Fruit fly (Drosophila melanogaster): ENCODE measurements around the gene Acyp2.

The Acyp2 gene

dm6 chr3R:15804678-15805077, 12.2 kb downstream of the Acyp2 start:
- TF ChIP-seq CG3919 (GFP tag; optimal IDR thresholded peaks at IDR 0.05): no peak
- TF ChIP-seq dsx (GFP tag; optimal IDR thresholded peaks at IDR 0.05; ENCODE audit: poor library complexity, severe bottlenecking): peak; percentile 96

DNA sequence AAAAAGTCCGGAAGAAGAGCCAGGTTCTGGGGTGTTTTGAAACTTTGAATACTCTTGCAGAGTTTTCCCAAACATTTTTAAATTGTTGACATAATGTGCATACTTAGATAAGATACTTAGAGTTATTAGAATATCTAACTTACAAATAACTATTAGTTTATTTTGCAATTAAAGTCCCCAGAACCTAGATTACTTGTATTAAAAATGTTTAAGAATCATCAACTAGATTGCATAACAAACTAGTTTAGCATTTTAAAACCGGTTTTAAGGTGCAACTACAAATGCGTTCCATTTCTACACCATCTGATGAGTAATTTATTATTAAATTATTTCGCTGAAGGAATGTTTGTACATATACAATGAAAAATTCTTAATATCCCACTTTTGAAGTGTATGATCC, 13.9 kb downstream of the Acyp2 start:
- TF ChIP-seq CG10669 (GFP tag; optimal IDR thresholded peaks at IDR 0.05) (no peak), Lpt (GFP tag; optimal IDR thresholded peaks at IDR 0.05) (peak; percentile 2), svp (GFP tag) (peak; percentile 68), net (GFP tag; optimal IDR thresholded peaks at IDR 0.05) (no peak), Hr39 (GFP tag; optimal IDR thresholded peaks at IDR 0.05) (peak; percentile 5), CG6808 (GFP tag; optimal IDR thresholded peaks at IDR 0.05) (no peak), CG8119 (GFP tag; IDR thresholded peaks at IDR 0.05) (peak; percentile 36; the same call in 2 of the 3 replicates), salr (GFP tag; optimal IDR thresholded peaks at IDR 0.05) (peak in 1 of 2 experiments; percentile 34), Gug (GFP tag; IDR thresholded peaks at IDR 0.05) (no peak), CG8319 (GFP tag; optimal IDR thresholded peaks at IDR 0.05) (no peak), Eip78C (GFP tag) (peak; percentile 86), dac (GFP tag; optimal IDR thresholded peaks at IDR 0.05) (no peak), CG6163 (GFP tag; IDR thresholded peaks at IDR 0.05) (no peak), Ets96B (tag; optimal IDR thresholded peaks at IDR 0.05) (no peak), Eip75B (GFP tag; optimal IDR thresholded peaks at IDR 0.05) (no peak), Hr4 (GFP tag; optimal IDR thresholded peaks at IDR 0.05) (peak; percentile 47), OdsH (GFP tag; optimal IDR thresholded peaks at IDR 0.05) (no peak), Hr38 (GFP tag; optimal IDR thresholded peaks at IDR 0.05) (no peak), ss (GFP tag; optimal IDR thresholded peaks at IDR 0.05) (no peak), CG15336 (GFP tag; IDR thresholded peaks at IDR 0.05) (0 out of 2 replicates have a peak, but pooled peaks have one; percentile 26), Eip93F (GFP tag; optimal IDR thresholded peaks at IDR 0.05) (no peak), CG34406 (GFP tag; optimal IDR thresholded peaks at IDR 0.05) (no peak), cyc (GFP tag; optimal IDR thresholded peaks at IDR 0.05) (no peak), achi (GFP tag; optimal IDR thresholded peaks at IDR 0.05) (peak; percentile 3), Blimp-1 (GFP tag; optimal IDR thresholded peaks at IDR 0.05) (no peak), Sox102F (GFP tag; optimal IDR thresholded peaks at IDR 0.05) (no peak), CG11762 (GFP tag; optimal IDR thresholded peaks at IDR 0.05; ENCODE audit: insufficient read depth) (no peak), topi (GFP tag; optimal IDR thresholded peaks at IDR 0.05) (peak; percentile 45), Met (GFP tag; optimal IDR thresholded peaks at IDR 0.05) (peak; percentile 40), CG32006 (GFP tag; optimal IDR thresholded peaks at IDR 0.05) (peak; percentile 75), CG6854 (GFP tag; optimal IDR thresholded peaks at IDR 0.05) (no peak), spab (GFP tag; optimal IDR thresholded peaks at IDR 0.05) (no peak), esn (GFP tag; optimal IDR thresholded peaks at IDR 0.05) (peak; percentile 45), CG11902 (GFP tag; optimal IDR thresholded peaks at IDR 0.05) (no peak), lz (GFP tag; optimal IDR thresholded peaks at IDR 0.05) (peak; percentile 26)

- TF ChIP-seq CG15336 (GFP tag; IDR thresholded peaks at IDR 0.05): no peak
- no peak for TF ChIP-seq CG6808 (GFP tag; optimal IDR thresholded peaks at IDR 0.05)
- no peak for TF ChIP-seq CG3032 (tag; optimal IDR thresholded peaks at IDR 0.05)
- no peak for TF ChIP-seq Smox (GFP tag; optimal IDR thresholded peaks at IDR 0.05)
- no peak for TF ChIP-seq Eip93F (GFP tag; optimal IDR thresholded peaks at IDR 0.05)
- no peak for TF ChIP-seq CG6163 (GFP tag; IDR thresholded peaks at IDR 0.05)
- TF ChIP-seq pdm3 (GFP tag; optimal IDR thresholded peaks at IDR 0.05): peak; percentile 1
- TF ChIP-seq dac (GFP tag; optimal IDR thresholded peaks at IDR 0.05): no peak
- TF ChIP-seq net (GFP tag; optimal IDR thresholded peaks at IDR 0.05): peak; percentile 11
- TF ChIP-seq CG8632 (GFP tag; optimal IDR thresholded peaks at IDR 0.05): no peak
- no peak for TF ChIP-seq Met (GFP tag; optimal IDR thresholded peaks at IDR 0.05)
- no peak for TF ChIP-seq Lpt (GFP tag; optimal IDR thresholded peaks at IDR 0.05)
- no peak for TF ChIP-seq Sox102F (GFP tag; optimal IDR thresholded peaks at IDR 0.05)
- no peak for TF ChIP-seq CG9139 (GFP tag; optimal IDR thresholded peaks at IDR 0.05)
- TF ChIP-seq CG10669 (GFP tag; optimal IDR thresholded peaks at IDR 0.05): no peak
- TF ChIP-seq CG8319 (GFP tag; optimal IDR thresholded peaks at IDR 0.05): no peak
- TF ChIP-seq Sox15 (GFP tag; optimal IDR thresholded peaks at IDR 0.05): no peak
- no peak for TF ChIP-seq CG4318 (GFP tag; optimal IDR thresholded peaks at IDR 0.05)
- no peak for TF ChIP-seq cyc (GFP tag; optimal IDR thresholded peaks at IDR 0.05)
- TF ChIP-seq ss (GFP tag; optimal IDR thresholded peaks at IDR 0.05): no peak
- no peak for TF ChIP-seq CG10631 (GFP tag; optimal IDR thresholded peaks at IDR 0.05)
- no peak for TF ChIP-seq CG11294 (GFP tag; IDR thresholded peaks at IDR 0.05)
- peak; percentile 94 for TF ChIP-seq dsx (GFP tag; optimal IDR thresholded peaks at IDR 0.05; ENCODE audit: poor library complexity, severe bottlenecking)
- no peak for TF ChIP-seq eg (GFP tag; IDR thresholded peaks at IDR 0.05)
- TF ChIP-seq CG6792 (GFP tag; optimal IDR thresholded peaks at IDR 0.05): no peak
- TF ChIP-seq fkh (GFP tag; optimal IDR thresholded peaks at IDR 0.05): no peak
Observed at dm6 chr3R:15807306-15807705, 14.8 kb downstream of the Acyp2 start.

Measured in whole organism, prepupa.